Worm (Caenorhabditis elegans) whole organism, early embryonic: ENCODE measurements around the gene rps-0.

ENCODE experiments used
- B0310.2 ChIP-seq: sonication (generic microtip); optimal IDR thresholded peaks from 2 replicates; lab custom pipeline; 2016; ENCODE audit warnings: mild to moderate bottlenecking, missing genetic modification characterization, missing compliant biosample characterization
- F13C5.2 ChIP-seq: sonication (generic microtip); optimal IDR thresholded peaks from 2 replicates; lab custom pipeline; 2017; ENCODE audit warnings: mild to moderate bottlenecking, missing genetic modification characterization, inconsistent platforms, missing compliant biosample characterization
- aly-1 ChIP-seq: sonication (generic microtip); optimal IDR thresholded peaks from 2 replicates; lab custom pipeline; 2016; ENCODE audit warnings: missing genetic modification characterization, missing compliant biosample characterization
- ama-1 ChIP-seq: fragments of 150-350 bp; optimal IDR thresholded peaks from 2 replicates; lab custom pipeline; 2014
- ceh-13 ChIP-seq: fragments of 200-800 bp; sonication (Bioruptor generic); optimal IDR thresholded peaks from 2 replicates; lab custom pipeline; 2018; ENCODE audit warnings: mild to moderate bottlenecking, missing genetic modification characterization, missing compliant biosample characterization
- ceh-36 ChIP-seq: sonication (generic microtip); optimal IDR thresholded peaks from 2 replicates; lab custom pipeline; 2016; ENCODE audit warnings: missing genetic modification characterization, inconsistent platforms, missing compliant biosample characterization
- ets-7 ChIP-seq: sonication (generic microtip); optimal IDR thresholded peaks from 2 replicates; lab custom pipeline; 2016; ENCODE audit warnings: missing genotype, missing genetic modification characterization, missing compliant biosample characterization
- flt-1 ChIP-seq: fragments of 200-800 bp; sonication (Bioruptor generic); IDR thresholded peaks from 2 replicates; pipeline ENCODE4 v1.3.6; 2022; ENCODE audit warnings: missing genetic modification characterization, missing compliant biosample characterization
- hmbx-1 ChIP-seq: sonication (generic microtip); optimal IDR thresholded peaks from 2 replicates; lab custom pipeline; 2016; ENCODE audit warnings: mild to moderate bottlenecking, missing genetic modification characterization, missing compliant biosample characterization
- hmg-4 ChIP-seq: fragments of 200-800 bp; sonication (Bioruptor generic); optimal IDR thresholded peaks from 2 replicates; lab custom pipeline; 2018; ENCODE audit warnings: mild to moderate bottlenecking, missing genetic modification characterization, missing compliant biosample characterization
- hnd-1 ChIP-seq: sonication (generic microtip); optimal IDR thresholded peaks from 2 replicates; lab custom pipeline; 2016; ENCODE audit warnings: missing genetic modification characterization, missing compliant biosample characterization
- pes-1 ChIP-seq: fragments of 200-800 bp; sonication (Bioruptor generic); IDR thresholded peaks from 2 replicates; pipeline ENCODE4 v1.3.6; 2022; ENCODE audit warnings: missing genetic modification reagents, missing genetic modification characterization, missing compliant biosample characterization
- scrt-1 ChIP-seq: fragments of 200-800 bp; sonication (Bioruptor generic); IDR thresholded peaks from 2 replicates; pipeline ENCODE4 v1.3.6; 2022; ENCODE audit warnings: missing genetic modification characterization, missing compliant biosample characterization
- sea-1 ChIP-seq: fragments of 200-800 bp; sonication (Bioruptor generic); conservative IDR thresholded peaks from 2 replicates; pipeline ENCODE4 v1.3.6; 2022; ENCODE audit warnings: missing genetic modification characterization, missing compliant biosample characterization
- tbx-11 ChIP-seq: fragments of 200-800 bp; sonication (Bioruptor generic); IDR thresholded peaks from 2 replicates; pipeline ENCODE4 v1.3.6; 2022; ENCODE audit warnings: missing genetic modification characterization, missing compliant biosample characterization
- tbx-37 ChIP-seq: fragments of 200-800 bp; sonication (Bioruptor generic); conservative IDR thresholded peaks from 2 replicates; pipeline ENCODE4 v1.3.6; 2022; ENCODE audit warnings: missing genetic modification reagents, missing genetic modification characterization, missing compliant biosample characterization
- tra-4 ChIP-seq: sonication (generic microtip); optimal IDR thresholded peaks from 2 replicates; lab custom pipeline; 2017; ENCODE audit warnings: missing genetic modification characterization, missing compliant biosample characterization

Gene rps-0

ce11 chrIII:4731295-4731988 lies 22.4 kb downstream of the rps-0 start, which contains the start of gene F17C8.3:
TSS of gene F17C8.3 (plus strand) at chrIII:4731938.
- TF ChIP-seq tbx-37 (GFP tag; lab: Robert Waterston, UW) = no peak

- TF ChIP-seq hnd-1 (no peak), ceh-13 (no peak), B0310.2 (no peak), tra-4 (tag; lab: Kevin White, UChicago) (no peak), scrt-1 (GFP tag; lab: Robert Waterston, UW) (no peak), tbx-37 (GFP tag; lab: Robert Waterston, UW) (no peak), aly-1 (no peak), hmg-4 (GFP tag; lab: Kevin White, UChicago) (no peak), tbx-11 (GFP tag; lab: Robert Waterston, UW) (no peak), F13C5.2 (tag; lab: Kevin White, UChicago) (no peak), sea-1 (GFP tag; lab: Robert Waterston, UW) (no peak), ets-7 (tag; lab: Kevin White, UChicago) (no peak), flt-1 (GFP tag; lab: Robert Waterston, UW) (no peak), hmbx-1 (tag; lab: Kevin White, UChicago) (no peak), ama-1 (no peak)
Measured at ce11 chrIII:4723922-4724321, 29.9 kb downstream of the rps-0 start.

ce11 chrIII:4721750-4722149 lies 32.1 kb downstream of the rps-0 start, which contains the start of gene acy-1:
TSS of gene acy-1 (plus strand) at chrIII:4722095.
- TF ChIP-seq tbx-37 (GFP tag; lab: Robert Waterston, UW) (no peak), flt-1 (GFP tag; lab: Robert Waterston, UW) (no peak), tra-4 (tag; lab: Kevin White, UChicago) (no peak), F13C5.2 (tag; lab: Kevin White, UChicago) (peak; percentile 11), ets-7 (tag; lab: Kevin White, UChicago) (no peak), hmg-4 (GFP tag; lab: Kevin White, UChicago) (peak; percentile 56), ceh-13 (no peak), aly-1 (no peak), B0310.2 (no peak)

- TF ChIP-seq scrt-1 (GFP tag; lab: Robert Waterston, UW) = no peak
- TF ChIP-seq hmg-4 (GFP tag; lab: Kevin White, UChicago) = no peak
- no peak for TF ChIP-seq F13C5.2 (tag; lab: Kevin White, UChicago)
- TF ChIP-seq pes-1 = no peak
- TF ChIP-seq aly-1 = no peak
- no peak for TF ChIP-seq ets-7 (tag; lab: Kevin White, UChicago)
- no peak for TF ChIP-seq ceh-36 (tag; lab: Kevin White, UChicago)
- TF ChIP-seq ama-1 = no peak
- TF ChIP-seq tra-4 (tag; lab: Kevin White, UChicago) = no peak
- no peak for TF ChIP-seq sea-1 (GFP tag; lab: Robert Waterston, UW)
- TF ChIP-seq flt-1 (GFP tag; lab: Robert Waterston, UW) = no peak
- TF ChIP-seq tbx-37 (GFP tag; lab: Robert Waterston, UW) = no peak
- no peak for TF ChIP-seq B0310.2
- no peak for TF ChIP-seq tbx-11 (GFP tag; lab: Robert Waterston, UW)
- TF ChIP-seq hmbx-1 (tag; lab: Kevin White, UChicago) = no peak
- TF ChIP-seq hnd-1 = no peak
- TF ChIP-seq ceh-13 = no peak
Measured at ce11 chrIII:4720620-4721227, 33.1 kb downstream of the rps-0 start, which contains the start of gene emb-5. TSS of gene emb-5 (minus strand) at chrIII:4720670.

ce11 chrIII:4715088-4715487 lies 38.8 kb downstream of the rps-0 start, which contains the start of gene him-18:
TSS of gene him-18 (minus strand) at chrIII:4715188.
- TF ChIP-seq B0310.2 (no peak), pes-1 (no peak), sea-1 (GFP tag; lab: Robert Waterston, UW) (no peak), tbx-37 (GFP tag; lab: Robert Waterston, UW) (no peak), tra-4 (tag; lab: Kevin White, UChicago) (no peak), hmbx-1 (tag; lab: Kevin White, UChicago) (no peak), ceh-13 (no peak), flt-1 (GFP tag; lab: Robert Waterston, UW) (no peak), hnd-1 (no peak)

ce11 chrIII:4708909-4709308 lies 44.9 kb downstream of the rps-0 start, which contains the start of gene T04A8.18:
TSS of gene T04A8.18 (plus strand) at chrIII:4709209.
- TF ChIP-seq F13C5.2 (tag; lab: Kevin White, UChicago) (no peak), flt-1 (GFP tag; lab: Robert Waterston, UW) (no peak), scrt-1 (GFP tag; lab: Robert Waterston, UW) (no peak), hmbx-1 (tag; lab: Kevin White, UChicago) (no peak), tbx-37 (GFP tag; lab: Robert Waterston, UW) (no peak), ceh-36 (tag; lab: Kevin White, UChicago) (no peak), ama-1 (no peak), B0310.2 (no peak), ceh-13 (no peak), tra-4 (tag; lab: Kevin White, UChicago) (no peak), hmg-4 (GFP tag; lab: Kevin White, UChicago) (no peak)

ce11 chrIII:4706678-4707077 lies 47.2 kb downstream of the rps-0 start, which contains the start of gene T04A8.13:
TSS of gene T04A8.13 (plus strand) at chrIII:4706978.
- TF ChIP-seq scrt-1 (GFP tag; lab: Robert Waterston, UW) = no peak
- no peak for TF ChIP-seq flt-1 (GFP tag; lab: Robert Waterston, UW)
- TF ChIP-seq tra-4 (tag; lab: Kevin White, UChicago) = no peak
- no peak for TF ChIP-seq sea-1 (GFP tag; lab: Robert Waterston, UW)
- TF ChIP-seq tbx-11 (GFP tag; lab: Robert Waterston, UW) = no peak
- TF ChIP-seq ets-7 (tag; lab: Kevin White, UChicago) = no peak
- TF ChIP-seq B0310.2 = no peak
- TF ChIP-seq F13C5.2 (tag; lab: Kevin White, UChicago) = no peak
- TF ChIP-seq hmbx-1 (tag; lab: Kevin White, UChicago) = no peak
- TF ChIP-seq pes-1 = no peak
- no peak for TF ChIP-seq ceh-36 (tag; lab: Kevin White, UChicago)
- no peak for TF ChIP-seq hnd-1
- TF ChIP-seq hmg-4 (GFP tag; lab: Kevin White, UChicago) = no peak
- no peak for TF ChIP-seq tbx-37 (GFP tag; lab: Robert Waterston, UW)
- no peak for TF ChIP-seq aly-1
- TF ChIP-seq ceh-13 = no peak
- TF ChIP-seq ama-1 = no peak
